Worm (Caenorhabditis elegans) whole organism, L3 larva: ENCODE data around the gene F54B8.4.

Source experiments
- egl-27 ChIP-seq: sonication (generic microtip); optimal IDR thresholded peaks from 4 replicates; lab custom pipeline; 2017; ENCODE audit warnings: missing biosample characterization, missing genetic modification reagents, missing genetic modification characterization
- nhr-28 ChIP-seq: fragments of 150-350 bp; optimal IDR thresholded peaks from 2 replicates; lab custom pipeline; 2014; ENCODE audit warnings: missing biosample characterization, missing genetic modification characterization
- nhr-76 ChIP-seq: fragments of 150-350 bp; sonication (generic microtip); optimal IDR thresholded peaks from 5 replicates; lab custom pipeline; 2014; ENCODE audit warnings: missing biosample characterization, missing genetic modification characterization

- TF ChIP-seq nhr-28 (tag; lab: Kevin White, UChicago) (no peak), nhr-76 (no peak), egl-27 (tag; lab: Kevin White, UChicago) (no peak)
Measured at ce11 chrV:15863042-15863441, 46.9 kb downstream of the F54B8.4 start, which contains the start of gene srh-299.
